Worm (Caenorhabditis elegans): ENCODE measurements around the gene prcc-1.

Gene prcc-1

DNA sequence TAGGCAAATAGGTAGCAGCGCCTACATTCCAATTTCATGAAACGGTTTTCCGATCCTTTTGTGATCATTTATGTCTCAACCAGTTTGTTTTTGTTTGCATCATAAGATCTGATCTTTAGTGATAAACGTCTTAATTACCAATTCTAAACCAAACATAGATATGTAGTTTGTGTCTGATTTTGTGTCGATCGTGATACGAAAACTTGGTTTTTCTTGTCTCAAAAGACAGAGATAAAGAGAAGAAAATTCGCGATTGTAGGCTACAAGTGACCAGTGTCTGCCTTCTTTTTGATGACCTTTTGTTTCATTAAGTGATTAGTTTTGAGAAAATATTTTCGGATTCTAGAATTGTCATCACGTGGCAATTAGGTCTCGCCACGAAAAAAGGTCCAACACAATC, 13.4 kb downstream of the prcc-1 start (continued):
- TF ChIP-seq sma-9 (GFP tag; optimal IDR thresholded peaks at IDR 0.05) (no peak), sma-9 (tag; optimal IDR thresholded peaks at IDR 0.05) (no peak), ceh-82 (tag; optimal IDR thresholded peaks at IDR 0.05) (no peak), unc-55 (GFP tag; optimal IDR thresholded peaks at IDR 0.05) (no peak), nhr-129 (tag; optimal IDR thresholded peaks at IDR 0.05) (peak; percentile 98), fos-1 (tag; optimal IDR thresholded peaks at IDR 0.05) (no peak)

DNA sequence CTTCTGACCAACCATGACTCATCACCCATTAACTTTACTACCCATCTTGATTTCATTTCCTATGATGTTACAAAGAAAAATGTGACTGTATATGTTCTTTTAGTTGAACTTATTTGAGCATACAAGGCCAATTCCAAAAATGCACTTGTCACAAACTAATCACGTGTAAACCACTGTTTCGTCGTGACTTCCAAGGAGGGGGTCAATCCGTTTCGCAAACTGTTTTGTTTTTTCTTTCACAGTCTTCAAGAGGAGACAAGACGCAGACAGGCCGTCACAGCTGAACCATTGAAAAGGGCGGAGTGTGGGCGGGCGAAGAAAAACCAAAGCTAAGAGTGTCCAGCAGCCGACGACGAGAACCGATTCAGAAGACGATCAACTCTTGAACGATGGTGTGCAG, 14.5 kb downstream of the prcc-1 start, which contains the start of gene C39E9.8:
Gene C39E9.8, plus strand, starts transcription at position 328 of the 400 bp plus-strand sequence.
- peak; percentile 52 for TF ChIP-seq nhr-21 (tag; optimal IDR thresholded peaks at IDR 0.05)
- TF ChIP-seq blmp-1 (tag; optimal IDR thresholded peaks at IDR 0.05; ENCODE audit: insufficient read depth), result peak; percentile 48
- peak; percentile 13 for TF ChIP-seq egl-27 (tag; optimal IDR thresholded peaks at IDR 0.05)
- peak; percentile 77 for TF ChIP-seq sma-3 (GFP tag; optimal IDR thresholded peaks at IDR 0.05)
- no peak for TF ChIP-seq zag-1 (tag; optimal IDR thresholded peaks at IDR 0.05)
- peak; percentile 71 for TF ChIP-seq nhr-129 (tag; optimal IDR thresholded peaks at IDR 0.05)
- TF ChIP-seq fos-1 (tag; optimal IDR thresholded peaks at IDR 0.05), result peak; percentile 41
- peak; percentile 14 for TF ChIP-seq nhr-6 (tag; optimal IDR thresholded peaks at IDR 0.05)
- peak; percentile 23 for TF ChIP-seq Y55F3AM.14 (GFP tag; optimal IDR thresholded peaks at IDR 0.05)
- TF ChIP-seq F13H6.1 (tag; optimal IDR thresholded peaks at IDR 0.05), result no peak
- TF ChIP-seq ceh-82 (tag; optimal IDR thresholded peaks at IDR 0.05), result no peak
- peak; percentile 94 for TF ChIP-seq nhr-25 (tag; optimal IDR thresholded peaks at IDR 0.05)
- peak; percentile 74 for TF ChIP-seq sma-9 (GFP tag; optimal IDR thresholded peaks at IDR 0.05)
- peak; percentile 1 for TF ChIP-seq sma-9 (tag; optimal IDR thresholded peaks at IDR 0.05)
- TF ChIP-seq lin-13 (GFP tag; optimal IDR thresholded peaks at IDR 0.05), result no peak
- TF ChIP-seq peb-1 (tag; optimal IDR thresholded peaks at IDR 0.05), result no peak

DNA sequence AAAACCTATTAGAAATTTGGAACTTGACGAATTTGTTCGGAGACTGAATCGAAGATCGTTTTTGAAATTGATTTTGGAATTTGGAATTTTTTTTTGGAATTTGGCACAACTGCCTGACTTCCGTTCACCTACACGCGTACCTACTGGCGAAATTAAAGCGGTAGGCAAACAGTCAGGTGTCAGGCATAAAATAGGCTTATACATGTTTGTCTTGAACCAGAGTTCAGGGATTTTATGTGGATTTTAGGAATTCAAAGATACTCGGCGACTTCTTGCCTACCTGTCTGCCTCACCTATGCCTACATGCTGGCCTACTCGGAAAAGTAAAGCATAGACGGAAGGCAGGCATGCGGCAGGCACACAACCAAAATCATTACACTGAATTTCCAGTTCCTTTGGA, 15.3 kb downstream of the prcc-1 start:
- no peak for TF ChIP-seq unc-62 (GFP tag; optimal IDR thresholded peaks at IDR 0.05)
- TF ChIP-seq peb-1 (tag; optimal IDR thresholded peaks at IDR 0.05), result no peak
- TF ChIP-seq gmeb-1 (tag; optimal IDR thresholded peaks at IDR 0.05), result no peak

DNA sequence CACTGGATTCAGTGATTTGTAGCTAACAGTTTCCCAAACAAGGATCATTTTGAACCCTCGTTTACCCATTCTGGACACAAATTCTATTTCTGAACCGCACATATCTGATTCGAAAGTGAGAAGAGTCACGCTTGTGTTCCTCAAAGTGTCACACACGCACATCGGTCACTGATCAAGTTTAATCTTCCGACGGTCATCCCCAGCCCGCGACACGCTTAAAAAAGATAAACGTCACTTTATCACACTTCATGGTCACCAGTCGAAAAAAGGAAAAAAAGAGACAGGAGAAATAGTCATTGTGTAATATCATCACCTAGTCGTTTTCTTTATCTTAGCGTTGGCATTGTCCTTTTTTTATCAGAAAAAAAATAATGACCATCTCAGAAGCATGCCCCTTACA, 15.9 kb downstream of the prcc-1 start:
- no peak for TF ChIP-seq fos-1 (tag; optimal IDR thresholded peaks at IDR 0.05)
- no peak for TF ChIP-seq F13H6.1 (tag; optimal IDR thresholded peaks at IDR 0.05)
- no peak for TF ChIP-seq zag-1 (tag; optimal IDR thresholded peaks at IDR 0.05)
- TF ChIP-seq aly-2 (tag; optimal IDR thresholded peaks at IDR 0.05), result no peak
- TF ChIP-seq nhr-237 (tag; optimal IDR thresholded peaks at IDR 0.05), result no peak
- TF ChIP-seq skn-1 (tag; optimal IDR thresholded peaks at IDR 0.05), result no peak
- TF ChIP-seq elt-1 (tag; optimal IDR thresholded peaks at IDR 0.05), result no peak
- TF ChIP-seq ceh-82 (tag; optimal IDR thresholded peaks at IDR 0.05), result no peak
- no peak for TF ChIP-seq mbf-1 (tag; optimal IDR thresholded peaks at IDR 0.05)
- no peak for TF ChIP-seq Y55F3AM.14 (GFP tag; optimal IDR thresholded peaks at IDR 0.05)
- TF ChIP-seq sma-9 (GFP tag; optimal IDR thresholded peaks at IDR 0.05), result peak; percentile 87
- TF ChIP-seq sma-9 (tag; optimal IDR thresholded peaks at IDR 0.05), result no peak
- no peak for TF ChIP-seq nhr-11 (tag; optimal IDR thresholded peaks at IDR 0.05)
- TF ChIP-seq nhr-12 (tag; optimal IDR thresholded peaks at IDR 0.05), result no peak
- TF ChIP-seq R02D3.7 (tag; optimal IDR thresholded peaks at IDR 0.05), result no peak
- TF ChIP-seq ztf-11 (tag; optimal IDR thresholded peaks at IDR 0.05), result no peak
- no peak for TF ChIP-seq sem-4 (tag; optimal IDR thresholded peaks at IDR 0.05)
- TF ChIP-seq nhr-21 (tag; optimal IDR thresholded peaks at IDR 0.05), result peak; percentile 86
- TF ChIP-seq nhr-77 (tag; optimal IDR thresholded peaks at IDR 0.05), result no peak
- peak; percentile 55 for TF ChIP-seq nhr-129 (tag; optimal IDR thresholded peaks at IDR 0.05)
- TF ChIP-seq nhr-25 (tag; optimal IDR thresholded peaks at IDR 0.05), result peak; percentile 76
- no peak for TF ChIP-seq ama-1 (optimal IDR thresholded peaks at IDR 0.05)
- no peak for TF ChIP-seq nhr-6 (tag; optimal IDR thresholded peaks at IDR 0.05)
- no peak for TF ChIP-seq unc-39 (tag; optimal IDR thresholded peaks at IDR 0.05)
- no peak for TF ChIP-seq mab-5 (tag; optimal IDR thresholded peaks at IDR 0.05)
- TF ChIP-seq gmeb-1 (tag; optimal IDR thresholded peaks at IDR 0.05), result no peak
- TF ChIP-seq alr-1 (tag; optimal IDR thresholded peaks at IDR 0.05), result no peak
- TF ChIP-seq sma-3 (GFP tag; optimal IDR thresholded peaks at IDR 0.05), result peak; percentile 49
- TF ChIP-seq lin-39 (tag; optimal IDR thresholded peaks at IDR 0.05), result no peak
- TF ChIP-seq mdl-1 (tag; optimal IDR thresholded peaks at IDR 0.05), result peak in 1 of 2 experiments; percentile 29
- TF ChIP-seq lsy-2 (tag; optimal IDR thresholded peaks at IDR 0.05), result no peak
- no peak for TF ChIP-seq C34F6.9 (tag; optimal IDR thresholded peaks at IDR 0.05)
- TF ChIP-seq nhr-10 (tag; optimal IDR thresholded peaks at IDR 0.05), result no peak
- no peak for TF ChIP-seq lin-13 (GFP tag; optimal IDR thresholded peaks at IDR 0.05)
- no peak for TF ChIP-seq unc-62 (GFP tag; optimal IDR thresholded peaks at IDR 0.05)
- TF ChIP-seq peb-1 (tag; optimal IDR thresholded peaks at IDR 0.05), result no peak
- TF ChIP-seq ceh-16 (tag; optimal IDR thresholded peaks at IDR 0.05), result no peak
- TF ChIP-seq lin-11 (tag; optimal IDR thresholded peaks at IDR 0.05), result no peak
- TF ChIP-seq egl-27 (tag; optimal IDR thresholded peaks at IDR 0.05), result no peak
- TF ChIP-seq nhr-23 (tag; optimal IDR thresholded peaks at IDR 0.05), result no peak
- TF ChIP-seq dmd-4 (tag; optimal IDR thresholded peaks at IDR 0.05), result no peak
- no peak for TF ChIP-seq crh-2 (tag; optimal IDR thresholded peaks at IDR 0.05)
- TF ChIP-seq ztf-1 (GFP tag; conservative IDR thresholded peaks at IDR 0.05), result no peak
- TF ChIP-seq elt-3 (tag; optimal IDR thresholded peaks at IDR 0.05), result no peak
- peak; percentile 72 for TF ChIP-seq blmp-1 (tag; optimal IDR thresholded peaks at IDR 0.05; ENCODE audit: insufficient read depth)
